Fruit fly (Drosophila melanogaster) whole organism, wandering third instar larva: ENCODE data around the gene CG10874.

Source experiments
- Abd-B ChIP-seq: fragments of >200 bp; optimal IDR thresholded peaks from 2 replicates; lab custom pipeline; 2017; ENCODE audit warnings: missing biosample characterization, missing genetic modification characterization
- CG32264 ChIP-seq: fragments of 200-800 bp; sonication (Bioruptor generic); optimal IDR thresholded peaks from 2 replicates; lab custom pipeline; 2016; ENCODE audit warnings: missing biosample characterization, missing genetic modification characterization
- CG9705 ChIP-seq: fragments of 200-800 bp; sonication (Bioruptor generic); optimal IDR thresholded peaks from 2 replicates; lab custom pipeline; 2018; ENCODE audit warnings: missing biosample characterization, mild to moderate bottlenecking, missing genetic modification characterization
- CrebA ChIP-seq: fragments of 200-800 bp; sonication (Bioruptor generic); optimal IDR thresholded peaks from 2 replicates; lab custom pipeline; 2016; ENCODE audit warnings: missing biosample characterization, mild to moderate bottlenecking, missing genetic modification characterization, borderline replicate concordance
- Dfd ChIP-seq: fragments of >200 bp; optimal IDR thresholded peaks from 2 replicates; lab custom pipeline; 2017; ENCODE audit warnings: missing biosample characterization, missing genetic modification characterization
- Dif ChIP-seq: fragments of 200-275, 200-300 bp; sonication (Bioruptor generic); optimal IDR thresholded peaks from 2 replicates; lab custom pipeline; 2018; ENCODE audit warnings: missing biosample characterization, missing genetic modification characterization; ENCODE audit not compliant: partially characterized antibody
- GATAd ChIP-seq: sonication (Bioruptor generic); optimal IDR thresholded peaks from 2 replicates; lab custom pipeline; 2016; ENCODE audit warnings: missing biosample characterization, missing genetic modification characterization
- HLH106 ChIP-seq: fragments of 200-800 bp; optimal IDR thresholded peaks from 3 replicates; lab custom pipeline; 2019; ENCODE audit warnings: missing biosample characterization, mild to moderate bottlenecking, missing genetic modification characterization, moderate library complexity
- Hnf4 ChIP-seq: fragments of 200-800 bp; sonication (Bioruptor generic); optimal IDR thresholded peaks from 2 replicates; lab custom pipeline; 2016; ENCODE audit warnings: missing biosample characterization, mild to moderate bottlenecking, missing genetic modification characterization
- Hr78 ChIP-seq: fragments of >200 bp; optimal IDR thresholded peaks from 2 replicates; lab custom pipeline; 2017; ENCODE audit warnings: missing biosample characterization, missing genetic modification characterization
- Hr83 ChIP-seq: fragments of 200-300 bp; sonication (Bioruptor generic); optimal IDR thresholded peaks from 2 replicates; lab custom pipeline; 2016; ENCODE audit warnings: missing biosample characterization, mild to moderate bottlenecking, missing genetic modification characterization, moderate library complexity; ENCODE audit not compliant: poor library complexity, severe bottlenecking
- Jra ChIP-seq: sonication (Bioruptor generic); optimal IDR thresholded peaks from 2 replicates; lab custom pipeline; 2016; ENCODE audit warnings: missing biosample characterization, missing genetic modification characterization
- Mio ChIP-seq: sonication (Bioruptor generic); optimal IDR thresholded peaks from 2 replicates; lab custom pipeline; 2016; ENCODE audit warnings: missing biosample characterization, missing genetic modification characterization
- Myc ChIP-seq: fragments of >200 bp; optimal IDR thresholded peaks from 2 replicates; lab custom pipeline; 2017
- N ChIP-seq: fragments of >200 bp; optimal IDR thresholded peaks from 2 replicates; lab custom pipeline; 2018; ENCODE audit warnings: missing biosample characterization, missing external identifiers, missing genetic modification characterization
- OdsH ChIP-seq: fragments of 200-800 bp; sonication (Bioruptor generic); optimal IDR thresholded peaks from 2 replicates; lab custom pipeline; 2016; ENCODE audit warnings: missing biosample characterization, mild to moderate bottlenecking, missing genetic modification characterization
- Rel ChIP-seq, 2 experiments: fragments of 200-800 bp; sonication (Bioruptor generic) in 1 of 2; optimal IDR thresholded peaks; 2 replicates in 1 of 2; 3 replicates in 1 of 2; lab custom pipeline; 2016 to 2019; ENCODE audit warnings: mild to moderate bottlenecking in 2 of 2, missing biosample characterization in 2 of 2, missing genetic modification characterization in 2 of 2, moderate library complexity in 1 of 2
- Sp1 ChIP-seq: fragments of 200-800 bp; sonication (Bioruptor generic); optimal IDR thresholded peaks from 3 replicates; lab custom pipeline; 2019; ENCODE audit warnings: missing biosample characterization, mild to moderate bottlenecking, missing genetic modification characterization, moderate library complexity
- Vsx2 ChIP-seq: fragments of 200-300, 225-300 bp; sonication (Bioruptor generic); optimal IDR thresholded peaks from 2 replicates; lab custom pipeline; 2018; ENCODE audit warnings: missing biosample characterization, missing genetic modification characterization; ENCODE audit not compliant: partially characterized antibody
- br ChIP-seq: fragments of 200-800 bp; sonication (Bioruptor generic); optimal IDR thresholded peaks from 2 replicates; lab custom pipeline; 2016; ENCODE audit warnings: missing biosample characterization, missing genetic modification characterization
- brk ChIP-seq: fragments of 200-800 bp; sonication (Bioruptor generic); optimal IDR thresholded peaks from 2 replicates; lab custom pipeline; 2016; ENCODE audit warnings: missing biosample characterization, mild to moderate bottlenecking, missing genetic modification characterization
- dl ChIP-seq, 2 experiments: fragments of 175-275, 200-275 bp in 1 of 2; fragments of 200-275 bp in 1 of 2; sonication (Bioruptor generic); optimal IDR thresholded peaks; lab custom pipeline; 2018; ENCODE audit warnings: mild to moderate bottlenecking in 2 of 2, missing biosample characterization in 2 of 2, missing genetic modification characterization in 2 of 2, moderate library complexity in 2 of 2; ENCODE audit not compliant: partially characterized antibody in 2 of 2, insufficient read depth in 1 of 2
- dmrt93B ChIP-seq: fragments of 200-800 bp; sonication (Bioruptor generic); optimal IDR thresholded peaks from 2 replicates; lab custom pipeline; 2018; ENCODE audit warnings: missing biosample characterization, mild to moderate bottlenecking, missing genetic modification characterization
- dsf ChIP-seq: sonication (Bioruptor generic); optimal IDR thresholded peaks from 2 replicates; lab custom pipeline; 2016; ENCODE audit warnings: missing biosample characterization, missing genetic modification characterization, borderline replicate concordance
- ey ChIP-seq: fragments of 200-800 bp; sonication (Bioruptor generic); optimal IDR thresholded peaks from 2 replicates; lab custom pipeline; 2016; ENCODE audit warnings: missing biosample characterization, missing genetic modification characterization
- foxo ChIP-seq, 2 experiments: fragments of 200-800 bp; sonication (Bioruptor generic); optimal IDR thresholded peaks; 2 replicates in 1 of 2; 3 replicates in 1 of 2; lab custom pipeline; 2016 to 2017; ENCODE audit warnings: missing biosample characterization in 2 of 2, missing genetic modification characterization in 2 of 2
- fru ChIP-seq: fragments of 200-800 bp; sonication (Bioruptor generic); optimal IDR thresholded peaks from 3 replicates; lab custom pipeline; 2016; ENCODE audit warnings: missing biosample characterization, mild to moderate bottlenecking, missing genetic modification characterization
- h ChIP-seq: fragments of 200-800 bp; sonication (Bioruptor generic); optimal IDR thresholded peaks from 3 replicates; lab custom pipeline; 2016; ENCODE audit warnings: missing biosample characterization, mild to moderate bottlenecking, missing genetic modification characterization
- jim ChIP-seq: fragments of 175-275, 200-325 bp; sonication (Bioruptor generic); optimal IDR thresholded peaks from 2 replicates; lab custom pipeline; 2016; ENCODE audit warnings: missing biosample characterization, mild to moderate bottlenecking, missing genetic modification characterization
- lola ChIP-seq: fragments of >200 bp; optimal IDR thresholded peaks from 2 replicates; lab custom pipeline; 2017; ENCODE audit warnings: missing biosample characterization, missing genetic modification characterization
- pan ChIP-seq: fragments of >200 bp; optimal IDR thresholded peaks from 2 replicates; lab custom pipeline; 2017
- psq ChIP-seq: fragments of 200-800 bp; sonication (Bioruptor generic); optimal IDR thresholded peaks from 3 replicates; lab custom pipeline; 2017; ENCODE audit warnings: missing biosample characterization, mild to moderate bottlenecking, missing genetic modification characterization, moderate library complexity
- rgr ChIP-seq: fragments of 200-800 bp; sonication (Bioruptor generic); optimal IDR thresholded peaks from 3 replicates; lab custom pipeline; 2016; ENCODE audit warnings: missing biosample characterization, mild to moderate bottlenecking, missing genetic modification characterization
- sage ChIP-seq: fragments of 200-800 bp; sonication (Bioruptor generic); optimal IDR thresholded peaks from 2 replicates; lab custom pipeline; 2016; ENCODE audit warnings: missing biosample characterization, mild to moderate bottlenecking, missing genetic modification characterization
- sv ChIP-seq: fragments of 200-800 bp; sonication (Bioruptor generic); optimal IDR thresholded peaks from 3 replicates; lab custom pipeline; 2016; ENCODE audit warnings: missing biosample characterization, missing genetic modification characterization
- tai ChIP-seq: sonication (Bioruptor generic); optimal IDR thresholded peaks from 2 replicates; lab custom pipeline; 2016; ENCODE audit warnings: missing biosample characterization, missing genetic modification characterization
- usp ChIP-seq: fragments of >200 bp; optimal IDR thresholded peaks from 2 replicates; lab custom pipeline; 2017; ENCODE audit warnings: missing biosample characterization, missing genetic modification characterization
- woc ChIP-seq: sonication (Bioruptor generic); optimal IDR thresholded peaks from 2 replicates; lab custom pipeline; 2016; ENCODE audit warnings: missing biosample characterization, mild to moderate bottlenecking, missing genetic modification characterization

CG10874 gene

dm6 chr2L:2196590-2197474 is 4.6 kb upstream of the CG10874 start:
- TF ChIP-seq HLH106, result peak; percentile 76
- peak; percentile 69 for TF ChIP-seq OdsH (GFP tag; lab: Kevin White, UChicago)
- peak; percentile 27 for TF ChIP-seq CG9705 (GFP tag; lab: Kevin White, UChicago)
- TF ChIP-seq Abd-B (GFP tag; lab: Kevin White, UChicago), result no peak
- no peak for TF ChIP-seq CG32264 (GFP tag; lab: Kevin White, UChicago)
- peak; percentile 69 for TF ChIP-seq Jra (GFP tag; lab: Kevin White, UChicago)
- TF ChIP-seq brk (GFP tag; lab: Kevin White, UChicago), result peak; percentile 50
- no peak for TF ChIP-seq Rel (GFP tag; optimal IDR thresholded peaks at IDR 0.05; lab: Kevin White, UChicago)
- peak; percentile 90 for TF ChIP-seq Rel (tag; optimal IDR thresholded peaks at IDR 0.05; lab: Kevin White, UChicago)
- TF ChIP-seq Hr83 (GFP tag; lab: Kevin White, UChicago), result peak; percentile 93
- TF ChIP-seq Hnf4, result peak; percentile 44
- no peak for TF ChIP-seq sage (GFP tag; lab: Kevin White, UChicago)
- TF ChIP-seq tai (GFP tag; lab: Kevin White, UChicago), result peak; percentile 96
- no peak for TF ChIP-seq Dfd (GFP tag; lab: Kevin White, UChicago)
- TF ChIP-seq Sp1 (GFP tag; lab: Kevin White, UChicago), result peak; percentile 68
- peak; percentile 87 to 92 for TF ChIP-seq dl (GFP tag; optimal IDR thresholded peaks at IDR 0.05; lab: Kevin White, UChicago; ENCODE audit: insufficient read depth in 1 of 2, partially characterized antibody in 2 of 2)
- TF ChIP-seq CrebA, result peak; percentile 96
- peak; percentile 71 for TF ChIP-seq psq (GFP tag; lab: Kevin White, UChicago)
- TF ChIP-seq woc (GFP tag; lab: Kevin White, UChicago), result peak; percentile 83
- peak; percentile 57 for TF ChIP-seq jim (GFP tag; lab: Kevin White, UChicago)
- no peak for TF ChIP-seq usp (GFP tag; lab: Kevin White, UChicago)
- TF ChIP-seq Mio (GFP tag; lab: Kevin White, UChicago), result no peak
- peak; percentile 42 to 75 for TF ChIP-seq foxo (GFP tag; optimal IDR thresholded peaks at IDR 0.05; lab: Kevin White, UChicago)
- TF ChIP-seq Hr78 (GFP tag; lab: Kevin White, UChicago), result no peak
- no peak for TF ChIP-seq lola (GFP tag; lab: Kevin White, UChicago)
- TF ChIP-seq dsf (GFP tag; lab: Kevin White, UChicago), result peak; percentile 13
- peak; percentile 78 for TF ChIP-seq h
- peak; percentile 64 for TF ChIP-seq rgr (GFP tag; lab: Kevin White, UChicago)
- TF ChIP-seq ey, result peak; percentile 67
- no peak for TF ChIP-seq GATAd (GFP tag; lab: Kevin White, UChicago)
- peak; percentile 97 for TF ChIP-seq Vsx2 (GFP tag; lab: Kevin White, UChicago)
- peak; percentile 55 for TF ChIP-seq dmrt93B (GFP tag; lab: Kevin White, UChicago)
- TF ChIP-seq fru (GFP tag; lab: Kevin White, UChicago), result peak; percentile 59
- peak; percentile 43 for TF ChIP-seq N (GFP tag; lab: Kevin White, UChicago)
- TF ChIP-seq br (GFP tag; lab: Kevin White, UChicago), result peak; percentile 41
- no peak for TF ChIP-seq pan (lab: Kevin White, UChicago)
- TF ChIP-seq sv (GFP tag; lab: Kevin White, UChicago), result peak; percentile 75
- TF ChIP-seq Myc (lab: Kevin White, UChicago), result peak; percentile 89
- peak; percentile 97 for TF ChIP-seq Dif (GFP tag; lab: Kevin White, UChicago)

- no peak for TF ChIP-seq Hr83 (GFP tag; lab: Kevin White, UChicago)
These were observed 3.1 kb upstream of the CG10874 start for dm6 chr2L:2195328-2195727.
